Fruit fly (Drosophila melanogaster) whole organism, embryonic: ENCODE measurements around the gene CG45493.
A peak's percentile ranks its signal among the peaks of the same experiment; 100 is the strongest.

Experiments used
- Abd-B ChIP-seq: fragments of 200-800 bp; sonication (Bioruptor generic); optimal IDR thresholded peaks from 2 replicates; lab custom pipeline; 2018; ENCODE audit warnings: missing biosample characterization, mild to moderate bottlenecking, missing genetic modification characterization, moderate library complexity
- Blimp-1 ChIP-seq: fragments of 200-800 bp; sonication (Bioruptor generic); optimal IDR thresholded peaks from 3 replicates; lab custom pipeline; 2018; ENCODE audit warnings: missing biosample characterization, missing genetic modification characterization, mild to moderate bottlenecking, moderate library complexity, missing genetic modification reagents
- BtbVII ChIP-seq: fragments of 200-800 bp; sonication (Bioruptor generic); optimal IDR thresholded peaks from 3 replicates; lab custom pipeline; 2017; ENCODE audit warnings: missing biosample characterization, mild to moderate bottlenecking, missing genetic modification characterization
- CG10209 ChIP-seq: fragments of 200-800 bp; sonication (Bioruptor generic); optimal IDR thresholded peaks from 3 replicates; lab custom pipeline; 2017; ENCODE audit warnings: missing biosample characterization, mild to moderate bottlenecking, missing genetic modification characterization, missing genetic modification reagents
- CG1024 ChIP-seq: fragments of 200-800 bp; sonication (Bioruptor generic); IDR thresholded peaks from 2 replicates; pipeline ENCODE4 v1.3.6; 2022; ENCODE audit warnings: missing biosample characterization, missing genetic modification characterization
- CG10267 ChIP-seq: fragments of 200-800 bp; sonication (Bioruptor generic); optimal IDR thresholded peaks from 2 replicates; lab custom pipeline; 2018; ENCODE audit warnings: missing biosample characterization, mild to moderate bottlenecking, missing genetic modification characterization, moderate library complexity
- CG10321 ChIP-seq: fragments of 200-800 bp; sonication (Bioruptor generic); IDR thresholded peaks from 2 replicates; pipeline ENCODE4 v1.3.6; 2022; ENCODE audit warnings: missing biosample characterization, missing genetic modification characterization
- CG11093 ChIP-seq: fragments of 200-800 bp; sonication (Bioruptor generic); IDR thresholded peaks from 3 replicates; pipeline ENCODE4 v1.3.6; 2022; ENCODE audit warnings: missing biosample characterization, missing genetic modification characterization
- CG12942 ChIP-seq: fragments of 200-800 bp; sonication (Bioruptor generic); optimal IDR thresholded peaks from 3 replicates; lab custom pipeline; 2016; ENCODE audit warnings: missing biosample characterization, missing genetic modification characterization
- CG15073 ChIP-seq: fragments of 200-800 bp; sonication (Bioruptor generic); optimal IDR thresholded peaks from 2 replicates; lab custom pipeline; 2016; ENCODE audit warnings: missing biosample characterization, missing genetic modification characterization
- CG16815 ChIP-seq: fragments of 200-800 bp; sonication (Bioruptor generic); optimal IDR thresholded peaks from 3 replicates; lab custom pipeline; 2017; ENCODE audit warnings: missing biosample characterization, mild to moderate bottlenecking, missing genetic modification characterization
- CG17359 ChIP-seq: fragments of 200-800 bp; sonication (Bioruptor generic); optimal IDR thresholded peaks from 3 replicates; lab custom pipeline; 2018; ENCODE audit warnings: missing biosample characterization, mild to moderate bottlenecking, missing genetic modification characterization, moderate library complexity
- CG17361 ChIP-seq: fragments of 200-800 bp; sonication (Bioruptor generic); IDR thresholded peaks from 3 replicates; pipeline ENCODE4 v1.3.6; 2022; ENCODE audit warnings: missing biosample characterization, missing genetic modification characterization
- CG18619 ChIP-seq: fragments of 200-800 bp; sonication (Bioruptor generic); optimal IDR thresholded peaks from 3 replicates; lab custom pipeline; 2017; ENCODE audit warnings: missing biosample characterization, mild to moderate bottlenecking, missing genetic modification characterization
- CG3163 ChIP-seq: fragments of 200-800 bp; sonication (Bioruptor generic); optimal IDR thresholded peaks from 3 replicates; lab custom pipeline; 2016; ENCODE audit warnings: missing biosample characterization, missing genetic modification characterization
- CG4404 ChIP-seq: fragments of 200-800 bp; sonication (Bioruptor generic); IDR thresholded peaks from 2 replicates; pipeline ENCODE4 v1.3.6; 2022; ENCODE audit warnings: missing biosample characterization, missing genetic modification characterization
- CG7271 ChIP-seq: fragments of 200-800 bp; sonication (Bioruptor generic); optimal IDR thresholded peaks from 2 replicates; lab custom pipeline; 2018; ENCODE audit warnings: missing biosample characterization, mild to moderate bottlenecking, missing genetic modification characterization, moderate library complexity
- CG8359 ChIP-seq: fragments of 200-800 bp; sonication (Bioruptor generic); optimal IDR thresholded peaks from 2 replicates; lab custom pipeline; 2017; ENCODE audit warnings: missing biosample characterization, mild to moderate bottlenecking, missing genetic modification characterization, borderline replicate concordance
- CG9797 ChIP-seq: fragments of 200-800 bp; sonication (Bioruptor generic); optimal IDR thresholded peaks from 3 replicates; lab custom pipeline; 2018; ENCODE audit warnings: missing biosample characterization, mild to moderate bottlenecking, missing genetic modification characterization
- CG9932 ChIP-seq: fragments of 200-800 bp; sonication (Bioruptor generic); IDR thresholded peaks from 2 replicates; pipeline ENCODE4 v1.3.6; 2022; ENCODE audit warnings: missing biosample characterization, missing genetic modification characterization
- CHES-1-like ChIP-seq: fragments of 200-800 bp; sonication (Bioruptor generic); optimal IDR thresholded peaks from 2 replicates; lab custom pipeline; 2016; ENCODE audit warnings: missing biosample characterization, missing genetic modification characterization
- Doc2 ChIP-seq: fragments of 200-800 bp; sonication (Bioruptor generic); IDR thresholded peaks from 2 replicates; pipeline ENCODE4 v1.3.6; 2022; ENCODE audit warnings: missing biosample characterization, missing genetic modification characterization
- Drgx ChIP-seq: fragments of 200-800 bp; sonication (Bioruptor generic); IDR thresholded peaks from 2 replicates; pipeline ENCODE4 v1.3.6; 2022; ENCODE audit warnings: missing biosample characterization, missing genetic modification characterization
- ERR ChIP-seq: fragments of 200-800 bp; sonication (Bioruptor generic); optimal IDR thresholded peaks from 2 replicates; lab custom pipeline; 2016; ENCODE audit warnings: missing biosample characterization, missing genetic modification characterization
- HHEX ChIP-seq: fragments of 200-800 bp; sonication (Bioruptor generic); optimal IDR thresholded peaks from 3 replicates; lab custom pipeline; 2017; ENCODE audit warnings: missing biosample characterization, mild to moderate bottlenecking, missing genetic modification characterization, missing genetic modification reagents
- Lim3 ChIP-seq: fragments of 200-800 bp; sonication (Bioruptor generic); IDR thresholded peaks from 2 replicates; pipeline ENCODE4 v1.3.6; 2022; ENCODE audit warnings: missing biosample characterization, missing genetic modification characterization
- PHDP ChIP-seq: fragments of 200-800 bp; sonication (Bioruptor generic); optimal IDR thresholded peaks from 3 replicates; lab custom pipeline; 2018; ENCODE audit warnings: missing biosample characterization, mild to moderate bottlenecking, missing genetic modification characterization, moderate library complexity
- Rfx ChIP-seq: fragments of 200-800 bp; sonication (Bioruptor generic); IDR thresholded peaks from 2 replicates; pipeline ENCODE4 v1.3.6; 2022; ENCODE audit warnings: missing biosample characterization, missing genetic modification characterization
- Scr ChIP-seq: fragments of 200-800 bp; sonication (Bioruptor generic); IDR thresholded peaks from 2 replicates; pipeline ENCODE4 v1.3.6; 2022; ENCODE audit warnings: missing biosample characterization, missing genetic modification characterization; ENCODE audit not compliant: partially characterized antibody
- Ssrp ChIP-seq: fragments of 200-800 bp; sonication (Bioruptor generic); optimal IDR thresholded peaks from 2 replicates; lab custom pipeline; 2018; ENCODE audit warnings: missing biosample characterization, mild to moderate bottlenecking, missing genetic modification characterization, moderate library complexity
- Tbp ChIP-seq: fragments of >200 bp; optimal IDR thresholded peaks from 2 replicates; lab custom pipeline; 2018; ENCODE audit warnings: missing biosample characterization, missing genetic modification characterization
- Xbp1 ChIP-seq: fragments of 200-800 bp; sonication (Bioruptor generic); optimal IDR thresholded peaks from 3 replicates; lab custom pipeline; 2016; ENCODE audit warnings: missing biosample characterization, mild to moderate bottlenecking, missing genetic modification characterization
- ab ChIP-seq: fragments of 200-800 bp; sonication (Bioruptor generic); optimal IDR thresholded peaks from 2 replicates; lab custom pipeline; 2016; ENCODE audit warnings: missing biosample characterization, missing genetic modification characterization
- aop ChIP-seq: fragments of 200-800 bp; sonication (Bioruptor generic); IDR thresholded peaks from 2 replicates; pipeline ENCODE4 v1.3.6; 2022; ENCODE audit warnings: missing biosample characterization, missing genetic modification characterization
- ap ChIP-seq: fragments of 200-800 bp; sonication (Bioruptor generic); IDR thresholded peaks from 2 replicates; pipeline ENCODE4 v1.3.6; 2022; ENCODE audit warnings: missing biosample characterization, missing genetic modification characterization
- chinmo ChIP-seq: fragments of 200-800 bp; sonication (Bioruptor generic); IDR thresholded peaks from 4 replicates; pipeline ENCODE4 v1.3.6; 2022; ENCODE audit warnings: missing biosample characterization, missing genetic modification characterization; ENCODE audit not compliant: partially characterized antibody
- chm ChIP-seq: fragments of 200-800 bp; sonication (Bioruptor generic); IDR thresholded peaks from 2 replicates; pipeline ENCODE4 v1.3.6; 2022; ENCODE audit warnings: missing biosample characterization, missing genetic modification characterization
- croc ChIP-seq: fragments of 200-800 bp; sonication (Bioruptor generic); conservative IDR thresholded peaks from 3 replicates; pipeline ENCODE4 v1.3.6; 2022; ENCODE audit warnings: missing biosample characterization, missing genetic modification characterization
- eyg ChIP-seq: fragments of 200-800 bp; sonication (Bioruptor generic); optimal IDR thresholded peaks from 3 replicates; lab custom pipeline; 2016; ENCODE audit warnings: missing biosample characterization, missing genetic modification characterization
- gce ChIP-seq: fragments of 200-800 bp; sonication (Bioruptor generic); IDR thresholded peaks from 3 replicates; pipeline ENCODE4 v1.3.6; 2022; ENCODE audit warnings: missing biosample characterization, missing genetic modification characterization
- gt ChIP-seq: fragments of 200-800 bp; sonication (Bioruptor generic); IDR thresholded peaks from 2 replicates; pipeline ENCODE4 v1.3.6; 2022; ENCODE audit warnings: missing biosample characterization, missing genetic modification characterization
- lbe ChIP-seq: fragments of 200-800 bp; sonication (Bioruptor generic); optimal IDR thresholded peaks from 2 replicates; lab custom pipeline; 2016; ENCODE audit warnings: missing biosample characterization, mild to moderate bottlenecking, missing genetic modification characterization
- nau ChIP-seq: fragments of 200-800 bp; sonication (Bioruptor generic); optimal IDR thresholded peaks from 3 replicates; lab custom pipeline; 2017; ENCODE audit warnings: missing biosample characterization, mild to moderate bottlenecking, missing genetic modification characterization, missing genetic modification reagents
- p53 ChIP-seq: fragments of 200-800 bp; sonication (Bioruptor generic); optimal IDR thresholded peaks from 2 replicates; lab custom pipeline; 2016; ENCODE audit warnings: missing biosample characterization, missing genetic modification characterization
- row ChIP-seq: fragments of 200-800 bp; sonication (Bioruptor generic); IDR thresholded peaks from 3 replicates; pipeline ENCODE4 v1.3.6; 2022; ENCODE audit warnings: missing biosample characterization, missing genetic modification characterization
- sim ChIP-seq: fragments of 200-800 bp; sonication (Bioruptor generic); IDR thresholded peaks from 2 replicates; pipeline ENCODE4 v1.3.6; 2022; ENCODE audit warnings: missing biosample characterization, missing genetic modification characterization
- slp2 ChIP-seq: fragments of 200-800 bp; sonication (Bioruptor generic); optimal IDR thresholded peaks from 2 replicates; lab custom pipeline; 2016; ENCODE audit warnings: missing biosample characterization, missing genetic modification characterization
- sr ChIP-seq: fragments of 200-800 bp; sonication (Bioruptor generic); IDR thresholded peaks from 3 replicates; pipeline ENCODE4 v1.3.6; 2022; ENCODE audit warnings: missing biosample characterization, missing genetic modification characterization
- toy ChIP-seq: fragments of 200-800 bp; sonication (Bioruptor generic); IDR thresholded peaks from 2 replicates; pipeline ENCODE4 v1.3.6; 2022; ENCODE audit warnings: missing biosample characterization, missing genetic modification characterization
- ttk ChIP-seq: fragments of 200-800 bp; sonication (Bioruptor generic); IDR thresholded peaks from 2 replicates; pipeline ENCODE4 v2.1.2; 2022; ENCODE audit warnings: missing biosample characterization, missing genetic modification characterization
- usp ChIP-seq: fragments of >200 bp; optimal IDR thresholded peaks from 2 replicates; lab custom pipeline; 2017; ENCODE audit warnings: missing biosample characterization, missing genetic modification characterization
- wdn ChIP-seq: fragments of 200-800 bp; sonication (Bioruptor generic); IDR thresholded peaks from 2 replicates; pipeline ENCODE4 v1.3.6; 2022; ENCODE audit warnings: missing biosample characterization, missing genetic modification characterization

The CG45493 gene

dm6 chrX:19964215-19964614 lies 15.5 kb upstream of the CG45493 start (continued):
- TF ChIP-seq wdn (peak; percentile 49; the same call in 1 of the 2 replicates), eyg (GFP tag; lab: Kevin White, UChicago) (no peak), gt (GFP tag; lab: Robert Waterston, UW) (no peak), ERR (GFP tag; lab: Kevin White, UChicago) (no peak), ab (no peak), Rfx (peak; percentile 65), Lim3 (GFP tag; lab: Robert Waterston, UW) (no peak), CG1024 (no peak), Scr (GFP tag; lab: Robert Waterston, UW) (no peak), chinmo (no peak), ttk (GFP tag; lab: Robert Waterston, UW) (peak; percentile 20; the same call in 1 of the 2 replicates), CG10267 (tag; lab: Kevin White, UChicago) (no peak), p53 (no peak), sim (GFP tag; lab: Robert Waterston, UW) (no peak), aop (GFP tag; lab: Robert Waterston, UW) (no peak), gce (GFP tag; lab: Robert Waterston, UW) (no peak), CG9797 (GFP tag; lab: Kevin White, UChicago) (no peak), toy (GFP tag; lab: Robert Waterston, UW) (no peak), CG12942 (GFP tag; lab: Kevin White, UChicago) (peak; percentile 0), ap (GFP tag; lab: Robert Waterston, UW) (no peak), Doc2 (no peak), HHEX (GFP tag; lab: Kevin White, UChicago) (peak; percentile 14), Blimp-1 (GFP tag; lab: Kevin White, UChicago) (no peak), Abd-B (GFP tag; lab: Kevin White, UChicago) (no peak), CG7271 (tag; lab: Kevin White, UChicago) (no peak), CG8359 (GFP tag; lab: Kevin White, UChicago) (no peak), Ssrp (tag; lab: Kevin White, UChicago) (peak; percentile 27), row (peak; percentile 80), Drgx (GFP tag; lab: Robert Waterston, UW) (no peak), CG11093 (GFP tag; lab: Robert Waterston, UW) (no peak), chm (GFP tag; lab: Robert Waterston, UW) (no peak), PHDP (no peak), CG16815 (GFP tag; lab: Kevin White, UChicago) (no peak), CG10321 (GFP tag; lab: Robert Waterston, UW) (no peak), CG4404 (GFP tag; lab: Robert Waterston, UW) (no peak), croc (no peak), CHES-1-like (GFP tag; lab: Kevin White, UChicago) (no peak), Xbp1 (GFP tag; lab: Kevin White, UChicago) (peak; percentile 32), CG17361 (GFP tag; lab: Robert Waterston, UW) (no peak), BtbVII (GFP tag; lab: Kevin White, UChicago) (no peak), CG15073 (GFP tag; lab: Kevin White, UChicago) (no peak), Tbp (GFP tag; lab: Kevin White, UChicago) (no peak), nau (GFP tag; lab: Kevin White, UChicago) (no peak), lbe (GFP tag; lab: Kevin White, UChicago) (no peak), slp2 (no peak), CG18619 (GFP tag; lab: Kevin White, UChicago) (peak; percentile 39), CG3163 (GFP tag; lab: Kevin White, UChicago) (no peak), sr (GFP tag; lab: Robert Waterston, UW) (0 out of 3 replicates have a peak, but pooled peaks have one; percentile 12), CG10209 (GFP tag; lab: Kevin White, UChicago) (peak; percentile 33), CG17359 (tag; lab: Kevin White, UChicago) (peak; percentile 31), usp (no peak), CG9932 (GFP tag; lab: Robert Waterston, UW) (peak; percentile 39)
